Fruit fly (Drosophila melanogaster): Measurements from ENCODE around the gene CG34134.

DNA sequence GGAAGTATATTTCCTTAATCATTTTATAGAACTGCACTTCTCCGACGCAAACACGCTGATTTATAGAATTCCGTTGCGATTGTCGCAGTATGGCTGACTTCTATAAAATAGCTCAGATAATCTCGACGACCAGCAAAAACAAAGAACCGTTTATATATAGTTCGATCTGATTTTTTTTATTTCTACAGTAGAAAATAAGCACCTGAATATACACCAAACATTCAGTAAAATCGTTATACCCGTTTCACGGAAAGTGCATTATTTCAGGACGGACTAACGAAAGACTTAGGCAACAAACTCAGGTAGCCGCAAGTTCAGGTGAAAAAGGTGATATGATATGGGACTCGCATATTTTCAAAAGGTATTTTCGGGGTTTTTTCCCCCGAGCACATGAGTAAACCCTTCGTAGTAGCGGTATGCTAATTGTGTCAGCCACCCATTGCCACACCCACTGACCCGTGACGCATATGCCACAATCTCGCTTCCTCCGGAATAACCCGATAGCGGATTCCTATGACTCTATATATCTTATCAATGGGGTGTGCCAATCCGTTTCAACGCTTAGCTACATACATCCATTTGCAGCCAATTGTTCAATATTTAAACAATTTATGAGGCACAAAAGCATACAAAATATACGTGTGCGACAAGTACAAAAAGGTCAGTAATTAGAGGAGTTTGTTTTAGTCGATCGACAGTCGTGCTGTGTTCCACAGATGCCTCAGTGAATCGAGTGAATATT lies 45.3 kb downstream of the CG34134 start, which contains the start of the genes CG42763 and CG43394:
- TF ChIP-seq CG11617 (GFP tag; optimal IDR thresholded peaks at IDR 0.05), result no peak
- TF ChIP-seq toe (GFP tag; optimal IDR thresholded peaks at IDR 0.05), result no peak

All from whole organism, adult.